Fruit fly (Drosophila melanogaster) whole organism, prepupa: ENCODE results near the gene Hnf4.

Experiments used
- CG6276 ChIP-seq: fragments of 200-800 bp; sonication (Bioruptor generic); optimal IDR thresholded peaks from 2 replicates; lab custom pipeline; 2017; ENCODE audit warnings: missing biosample characterization, mild to moderate bottlenecking, missing genetic modification characterization
- CG8119 ChIP-seq: fragments of 200-800 bp; sonication (Bioruptor generic); IDR thresholded peaks from 3 replicates; pipeline ENCODE4 v1.3.6; 2022; ENCODE audit warnings: missing biosample characterization, missing genetic modification characterization
- Gug ChIP-seq: fragments of 200-800 bp; sonication (Bioruptor generic); IDR thresholded peaks from 2 replicates; pipeline ENCODE4 v1.3.6; 2022; ENCODE audit warnings: missing biosample characterization, missing genetic modification characterization
- Met ChIP-seq: fragments of 200-800 bp; sonication (Bioruptor generic); optimal IDR thresholded peaks from 3 replicates; lab custom pipeline; 2016; ENCODE audit warnings: missing biosample characterization, missing genetic modification characterization
- Sox102F ChIP-seq: fragments of 200-800 bp; sonication (Bioruptor generic); optimal IDR thresholded peaks from 2 replicates; lab custom pipeline; 2016; ENCODE audit warnings: missing biosample characterization, mild to moderate bottlenecking, missing genetic modification characterization
- cyc ChIP-seq: fragments of 200-800 bp; sonication (Bioruptor generic); optimal IDR thresholded peaks from 3 replicates; lab custom pipeline; 2016; ENCODE audit warnings: missing biosample characterization, missing genetic modification characterization
- eg ChIP-seq: fragments of 200-800 bp; sonication (Bioruptor generic); IDR thresholded peaks from 3 replicates; pipeline ENCODE4 v1.3.6; 2022; ENCODE audit warnings: missing biosample characterization, missing genetic modification characterization
- esn ChIP-seq: fragments of 200-800 bp; sonication (Bioruptor generic); optimal IDR thresholded peaks from 2 replicates; lab custom pipeline; 2016; ENCODE audit warnings: missing biosample characterization, mild to moderate bottlenecking, missing genetic modification characterization, moderate library complexity
- fd59A ChIP-seq: fragments of 200-800 bp; sonication (Bioruptor generic); optimal IDR thresholded peaks from 2 replicates; lab custom pipeline; 2017; ENCODE audit warnings: missing biosample characterization, mild to moderate bottlenecking, missing genetic modification characterization, missing genetic modification reagents
- fkh ChIP-seq: fragments of 200-800 bp; sonication (Bioruptor generic); optimal IDR thresholded peaks from 3 replicates; lab custom pipeline; 2017; ENCODE audit warnings: missing biosample characterization, mild to moderate bottlenecking, missing genetic modification characterization, moderate library complexity
- pdm3 ChIP-seq: fragments of 200-800 bp; sonication (Bioruptor generic); optimal IDR thresholded peaks from 3 replicates; lab custom pipeline; 2016; ENCODE audit warnings: missing biosample characterization, missing genetic modification characterization
- spab ChIP-seq: fragments of 200-800 bp; sonication (Bioruptor generic); optimal IDR thresholded peaks from 2 replicates; lab custom pipeline; 2017; ENCODE audit warnings: missing biosample characterization, mild to moderate bottlenecking, missing genetic modification characterization, missing genetic modification reagents

- TF ChIP-seq CG8119 (GFP tag; lab: Robert Waterston, UW) = no peak
- TF ChIP-seq CG6276 (GFP tag; lab: Kevin White, UChicago) = peak; percentile 17
- TF ChIP-seq fd59A (GFP tag; lab: Kevin White, UChicago) = no peak
- TF ChIP-seq eg (GFP tag; lab: Robert Waterston, UW) = 0 out of 3 replicates have a peak, but pooled peaks have one; percentile 22
- peak; percentile 10 for TF ChIP-seq spab (GFP tag; lab: Kevin White, UChicago)
- TF ChIP-seq cyc (GFP tag; lab: Kevin White, UChicago) = no peak
- TF ChIP-seq fkh = no peak
- TF ChIP-seq Met (GFP tag; lab: Kevin White, UChicago) = no peak
- no peak for TF ChIP-seq Gug (GFP tag; lab: Robert Waterston, UW)
- no peak for TF ChIP-seq esn
- no peak for TF ChIP-seq Sox102F
- TF ChIP-seq pdm3 (GFP tag; lab: Kevin White, UChicago) = no peak
Measured at dm6 chr2L:8708399-8709077, 873 bp downstream of the Hnf4 start.
